Fruit fly (Drosophila melanogaster) whole organism, pupa: ENCODE measurements around the gene NFAT.

Experiments
- CG10348 ChIP-seq: fragments of 200-800 bp; sonication (Bioruptor generic); IDR thresholded peaks from 2 replicates; pipeline ENCODE4 v1.3.6; 2022; ENCODE audit warnings: missing biosample characterization, missing genetic modification characterization
- CG12605 ChIP-seq: fragments of 200-800 bp; sonication (Bioruptor generic); IDR thresholded peaks from 2 replicates; pipeline ENCODE4 v1.3.6; 2022; ENCODE audit warnings: missing biosample characterization, missing genetic modification characterization
- CG13204 ChIP-seq: fragments of 200-800 bp; sonication (Bioruptor generic); optimal IDR thresholded peaks from 2 replicates; lab custom pipeline; 2018; ENCODE audit warnings: missing biosample characterization, mild to moderate bottlenecking, missing genetic modification characterization, moderate library complexity
- CG14655 ChIP-seq: fragments of 200-800 bp; sonication (Bioruptor generic); optimal IDR thresholded peaks from 3 replicates; lab custom pipeline; 2017; ENCODE audit warnings: mild to moderate bottlenecking, missing biosample characterization, missing genetic modification reagents, missing genetic modification characterization
- CG15710 ChIP-seq: fragments of 200-800 bp; sonication (Bioruptor generic); optimal IDR thresholded peaks from 2 replicates; lab custom pipeline; 2018; ENCODE audit warnings: missing biosample characterization, mild to moderate bottlenecking, missing genetic modification characterization, moderate library complexity
- CG17806 ChIP-seq: fragments of 200-800 bp; sonication (Bioruptor generic); optimal IDR thresholded peaks from 2 replicates; lab custom pipeline; 2018; ENCODE audit warnings: missing biosample characterization, mild to moderate bottlenecking, missing genetic modification characterization, moderate library complexity
- CG32121 ChIP-seq: fragments of 200-800 bp; sonication (Bioruptor generic); IDR thresholded peaks from 2 replicates; pipeline ENCODE4 v1.3.6; 2022; ENCODE audit warnings: missing biosample characterization, missing genetic modification characterization
- CG34367 ChIP-seq: fragments of 200-800 bp; sonication (Bioruptor generic); optimal IDR thresholded peaks from 2 replicates; lab custom pipeline; 2018; ENCODE audit warnings: missing biosample characterization, mild to moderate bottlenecking, missing genetic modification characterization
- CG4496 ChIP-seq: fragments of 200-800 bp; sonication (Bioruptor generic); IDR thresholded peaks from 3 replicates; pipeline ENCODE4 v1.3.6; 2022; ENCODE audit warnings: missing biosample characterization, missing genetic modification characterization
- CG8159 ChIP-seq: fragments of 200-800 bp; sonication (Bioruptor generic); optimal IDR thresholded peaks from 3 replicates; lab custom pipeline; 2018; ENCODE audit warnings: missing biosample characterization, mild to moderate bottlenecking, missing genetic modification characterization, moderate library complexity
- CG8301 ChIP-seq: fragments of 200-800 bp; sonication (Bioruptor generic); optimal IDR thresholded peaks from 2 replicates; lab custom pipeline; 2018; ENCODE audit warnings: missing biosample characterization, mild to moderate bottlenecking, missing genetic modification characterization
- CG9948 ChIP-seq: fragments of 200-800 bp; sonication (Bioruptor generic); optimal IDR thresholded peaks from 2 replicates; lab custom pipeline; 2018; ENCODE audit warnings: missing biosample characterization, mild to moderate bottlenecking, missing genetic modification characterization, moderate library complexity
- D1 ChIP-seq: fragments of 200-800 bp; sonication (Bioruptor generic); optimal IDR thresholded peaks from 2 replicates; lab custom pipeline; 2018; ENCODE audit warnings: missing biosample characterization, mild to moderate bottlenecking, missing genetic modification characterization, moderate library complexity
- EcR ChIP-seq: fragments of 200-800 bp; sonication (Bioruptor generic); optimal IDR thresholded peaks from 3 replicates; lab custom pipeline; 2019; ENCODE audit warnings: missing biosample characterization, missing genetic modification characterization, mild to moderate bottlenecking, moderate library complexity, missing genetic modification reagents
- Ets98B ChIP-seq: fragments of 200-800 bp; sonication (Bioruptor generic); IDR thresholded peaks from 2 replicates; pipeline ENCODE4 v1.3.6; 2022; ENCODE audit warnings: missing biosample characterization, missing genetic modification characterization
- Pif1A ChIP-seq: fragments of 200-800 bp; sonication (Bioruptor generic); optimal IDR thresholded peaks from 3 replicates; lab custom pipeline; 2016; ENCODE audit warnings: missing biosample characterization, missing genetic modification characterization
- Pif1B ChIP-seq: fragments of 200-800 bp; sonication (Bioruptor generic); optimal IDR thresholded peaks from 3 replicates; lab custom pipeline; 2016; ENCODE audit warnings: missing biosample characterization, missing genetic modification characterization
- Snoo ChIP-seq: fragments of 200-800 bp; sonication (Bioruptor generic); optimal IDR thresholded peaks from 3 replicates; lab custom pipeline; 2017; ENCODE audit warnings: missing biosample characterization, mild to moderate bottlenecking, missing genetic modification characterization, inconsistent platforms
- fd96Ca ChIP-seq: fragments of 200-800 bp; sonication (Bioruptor generic); IDR thresholded peaks from 3 replicates; pipeline ENCODE4 v1.3.6; 2022; ENCODE audit warnings: missing biosample characterization, missing genetic modification characterization
- gl ChIP-seq: fragments of 200-800 bp; sonication (Bioruptor generic); optimal IDR thresholded peaks from 2 replicates; lab custom pipeline; 2018; ENCODE audit warnings: missing biosample characterization, mild to moderate bottlenecking, missing genetic modification characterization
- rn ChIP-seq: fragments of 200-800 bp; sonication (Bioruptor generic); IDR thresholded peaks from 2 replicates; pipeline ENCODE4 v1.3.6; 2022; ENCODE audit warnings: missing biosample characterization, missing genetic modification characterization

NFAT gene

DNA sequence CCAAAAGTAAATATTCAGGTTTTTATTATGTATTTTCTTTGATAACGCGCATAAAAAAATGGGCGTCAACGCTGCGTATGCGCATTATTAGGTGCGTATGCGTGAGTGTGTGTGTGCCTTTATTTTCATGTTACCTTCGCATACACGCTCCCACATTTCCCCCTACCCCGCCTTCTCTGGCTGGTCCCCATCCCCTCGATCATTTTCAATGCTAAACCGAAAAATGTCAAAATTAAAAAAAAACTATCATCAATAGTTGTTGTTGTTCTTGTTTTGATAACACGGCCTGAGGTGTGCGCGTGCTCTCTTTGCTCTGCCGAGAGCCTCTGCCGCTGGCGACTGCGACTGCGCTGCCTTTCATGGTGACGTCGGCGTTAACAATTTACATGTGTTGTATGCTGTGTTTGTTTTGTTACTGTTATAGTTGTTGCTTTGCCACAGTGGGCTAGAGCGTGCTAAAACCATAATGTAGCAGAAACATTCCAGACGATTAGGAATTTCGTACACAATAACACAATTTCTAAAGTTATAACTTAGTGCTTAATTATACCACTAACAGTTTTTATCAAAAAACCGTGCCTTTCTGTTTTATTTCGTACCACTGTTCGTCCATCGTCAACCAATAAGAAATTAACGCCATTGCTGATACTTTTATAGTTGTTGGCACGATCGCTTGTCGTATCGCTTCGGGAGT lies 15.6 kb downstream of the NFAT start:
- TF ChIP-seq CG9948 (tag; lab: Kevin White, UChicago) (peak; percentile 96), gl (peak; percentile 97), CG17806 (peak; percentile 98), rn (GFP tag; lab: Robert Waterston, UW) (peak; percentile 97), CG10348 (GFP tag; lab: Robert Waterston, UW) (peak; percentile 96), fd96Ca (GFP tag; lab: Robert Waterston, UW) (peak; percentile 99), CG14655 (GFP tag; lab: Kevin White, UChicago) (peak; percentile 98), CG13204 (peak; percentile 87), CG8159 (tag; lab: Kevin White, UChicago) (peak; percentile 97), CG4496 (GFP tag; lab: Robert Waterston, UW) (peak; percentile 99), CG34367 (tag; lab: Kevin White, UChicago) (peak; percentile 97), CG8301 (tag; lab: Kevin White, UChicago) (peak; percentile 98), CG12605 (GFP tag; lab: Robert Waterston, UW) (peak; percentile 98), D1 (tag; lab: Kevin White, UChicago) (peak; percentile 93), Snoo (tag; lab: Kevin White, UChicago) (peak; percentile 94), EcR (GFP tag; lab: Kevin White, UChicago) (peak; percentile 55), CG32121 (GFP tag; lab: Robert Waterston, UW) (peak; percentile 99), Pif1B (GFP tag; lab: Kevin White, UChicago) (peak; percentile 99), Ets98B (GFP tag; lab: Robert Waterston, UW) (peak; percentile 99), CG15710 (tag; lab: Kevin White, UChicago) (peak; percentile 96), Pif1A (GFP tag; lab: Kevin White, UChicago) (peak; percentile 99)

DNA sequence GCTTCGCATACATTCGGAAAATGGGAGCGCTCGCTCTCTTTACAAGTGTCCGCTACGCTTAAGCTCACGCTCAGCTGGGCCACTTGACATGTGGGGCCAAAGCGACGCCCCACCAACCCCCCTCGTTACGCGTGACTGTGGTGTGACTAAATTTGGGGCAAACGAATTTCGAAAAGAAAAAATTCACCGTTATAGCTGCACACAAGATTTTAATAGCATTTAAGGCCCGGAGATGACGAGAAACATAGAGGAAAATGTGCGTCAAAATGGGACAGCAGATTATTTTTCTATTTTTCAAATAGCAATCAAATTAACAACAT lies 16.1 kb downstream of the NFAT start:
- TF ChIP-seq Snoo (tag; lab: Kevin White, UChicago) (no peak), rn (GFP tag; lab: Robert Waterston, UW) (no peak), CG14655 (GFP tag; lab: Kevin White, UChicago) (no peak), EcR (GFP tag; lab: Kevin White, UChicago) (no peak), Pif1A (GFP tag; lab: Kevin White, UChicago) (no peak), CG8159 (tag; lab: Kevin White, UChicago) (no peak), CG10348 (GFP tag; lab: Robert Waterston, UW) (no peak), CG15710 (tag; lab: Kevin White, UChicago) (no peak), CG17806 (no peak), CG8301 (tag; lab: Kevin White, UChicago) (no peak), Pif1B (GFP tag; lab: Kevin White, UChicago) (no peak)
- TF ChIP-seq, all 21 proteins: peak for 0

DNA sequence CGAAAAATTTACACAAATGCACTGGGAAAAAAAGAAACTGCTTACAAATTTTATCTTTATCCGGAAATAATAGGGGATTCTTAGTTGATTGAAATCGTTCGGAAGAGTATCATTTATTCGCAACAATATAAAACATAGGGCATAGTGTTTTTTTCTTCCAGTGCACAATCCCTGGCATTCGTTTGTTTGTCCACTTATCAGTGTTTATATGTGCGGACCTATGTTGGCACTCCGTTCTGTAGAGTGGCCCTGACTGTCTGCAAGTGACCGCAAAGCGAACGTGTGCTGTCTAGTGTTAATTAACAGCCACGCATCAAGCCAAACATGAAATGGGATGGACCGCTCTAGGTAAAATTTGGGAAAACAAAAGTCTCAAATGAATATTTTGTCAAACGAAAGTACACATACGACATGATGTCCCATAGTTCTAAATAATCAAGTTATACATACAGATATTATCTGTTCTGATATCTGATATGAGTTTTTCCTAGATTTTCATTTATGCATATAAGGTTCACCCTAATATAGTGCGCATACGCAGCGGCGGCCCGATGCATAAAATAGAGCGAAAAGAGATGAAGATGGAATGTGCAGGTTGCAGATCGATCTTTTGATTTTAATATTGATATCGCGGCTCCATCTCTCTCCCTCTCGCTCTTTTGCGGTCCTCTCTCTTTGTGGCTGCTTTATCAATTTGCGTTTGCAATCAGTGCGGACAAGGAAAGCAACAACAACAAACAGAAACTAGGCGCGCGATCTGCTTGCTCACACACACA lies 16.8 kb downstream of the NFAT start:
- TF ChIP-seq CG15710 (tag; lab: Kevin White, UChicago) (peak; percentile 89), CG9948 (tag; lab: Kevin White, UChicago) (peak; percentile 82), CG14655 (GFP tag; lab: Kevin White, UChicago) (peak; percentile 87), gl (peak; percentile 67), rn (GFP tag; lab: Robert Waterston, UW) (peak; percentile 72), CG17806 (peak; percentile 83), Pif1B (GFP tag; lab: Kevin White, UChicago) (peak; percentile 79), CG10348 (GFP tag; lab: Robert Waterston, UW) (peak; percentile 67), CG34367 (tag; lab: Kevin White, UChicago) (peak; percentile 80), CG8159 (tag; lab: Kevin White, UChicago) (peak; percentile 100), CG8301 (tag; lab: Kevin White, UChicago) (peak; percentile 87), CG32121 (GFP tag; lab: Robert Waterston, UW) (peak; percentile 90), EcR (GFP tag; lab: Kevin White, UChicago) (no peak), CG4496 (GFP tag; lab: Robert Waterston, UW) (peak; percentile 93), Snoo (tag; lab: Kevin White, UChicago) (peak; percentile 27), fd96Ca (GFP tag; lab: Robert Waterston, UW) (peak; percentile 90), CG12605 (GFP tag; lab: Robert Waterston, UW) (peak; percentile 84), Ets98B (GFP tag; lab: Robert Waterston, UW) (peak; percentile 90), D1 (tag; lab: Kevin White, UChicago) (peak; percentile 70), Pif1A (GFP tag; lab: Kevin White, UChicago) (peak; percentile 85), CG13204 (peak; percentile 44)
- TF ChIP-seq, all 21 proteins: peak for 20

DNA sequence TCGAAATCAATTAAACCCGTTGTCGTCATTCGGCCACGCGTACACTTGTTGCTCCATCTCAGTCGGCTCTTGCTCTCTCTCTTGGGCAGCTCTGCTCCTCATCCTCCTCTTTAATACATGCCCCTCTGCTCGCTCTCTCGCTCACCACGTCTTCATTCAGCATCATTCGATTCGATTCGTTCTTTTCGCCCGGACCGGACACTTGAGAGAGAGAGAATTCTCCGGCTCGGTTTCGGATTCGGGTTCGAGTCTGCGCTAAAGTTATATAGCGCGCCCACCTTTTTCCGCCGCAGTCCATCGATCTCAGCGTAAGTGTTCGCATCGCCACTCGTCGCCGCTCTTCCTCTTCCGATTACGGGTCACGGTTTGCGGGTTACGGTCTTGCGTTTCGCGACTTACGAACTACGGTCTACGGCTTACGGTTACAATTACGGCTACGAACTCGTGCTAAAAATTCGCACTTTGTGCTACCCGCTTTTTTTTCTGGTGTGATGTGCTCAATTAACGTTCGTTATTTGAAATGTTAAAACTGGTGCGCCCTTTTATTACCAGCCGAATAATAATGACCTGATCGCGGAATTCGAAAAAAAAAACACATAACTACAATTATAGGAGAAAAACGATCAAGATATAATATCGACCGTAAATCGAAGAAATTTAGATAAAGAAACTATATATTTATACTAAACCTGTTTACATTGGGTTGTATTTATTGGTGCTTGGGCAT lies 17.5 kb downstream of the NFAT start:
- TF ChIP-seq CG10348 (GFP tag; lab: Robert Waterston, UW) (no peak), Snoo (tag; lab: Kevin White, UChicago) (peak; percentile 14), rn (GFP tag; lab: Robert Waterston, UW) (no peak), Pif1A (GFP tag; lab: Kevin White, UChicago) (no peak), CG14655 (GFP tag; lab: Kevin White, UChicago) (no peak), D1 (tag; lab: Kevin White, UChicago) (no peak), CG4496 (GFP tag; lab: Robert Waterston, UW) (peak; percentile 49; the same call in 2 of the 3 replicates), CG34367 (tag; lab: Kevin White, UChicago) (peak; percentile 9), gl (no peak), Ets98B (GFP tag; lab: Robert Waterston, UW) (peak; percentile 49; the same call in 1 of the 2 replicates), Pif1B (GFP tag; lab: Kevin White, UChicago) (peak; percentile 41), CG32121 (GFP tag; lab: Robert Waterston, UW) (no peak), CG13204 (peak; percentile 36), CG12605 (GFP tag; lab: Robert Waterston, UW) (peak; percentile 20; the same call in 1 of the 2 replicates), CG17806 (no peak), EcR (GFP tag; lab: Kevin White, UChicago) (peak; percentile 58), fd96Ca (GFP tag; lab: Robert Waterston, UW) (no peak), CG8301 (tag; lab: Kevin White, UChicago) (no peak), CG9948 (tag; lab: Kevin White, UChicago) (no peak)
